Worm (Caenorhabditis elegans) whole organism, L3 larva: ENCODE results near the gene T14B4.9.
A peak's percentile ranks its signal among the peaks of the same experiment; 100 is the strongest.

Source experiments
- R02D3.7 ChIP-seq: fragments of 150-350 bp; optimal IDR thresholded peaks from 2 replicates; lab custom pipeline; 2014; ENCODE audit warnings: missing biosample characterization, missing genetic modification characterization
- ZK546.5 ChIP-seq: sonication (generic microtip); optimal IDR thresholded peaks from 2 replicates; lab custom pipeline; 2017; ENCODE audit warnings: missing biosample characterization, missing genetic modification characterization
- aly-2 ChIP-seq: fragments of 150-350 bp; optimal IDR thresholded peaks from 2 replicates; lab custom pipeline; 2014; ENCODE audit warnings: missing biosample characterization, missing genetic modification characterization
- ama-1 ChIP-seq: fragments of 150-350 bp; optimal IDR thresholded peaks from 2 replicates; lab custom pipeline; 2018
- ceh-16 ChIP-seq: sonication (generic microtip); optimal IDR thresholded peaks from 2 replicates; lab custom pipeline; 2017; ENCODE audit warnings: missing biosample characterization, missing genetic modification characterization
- ceh-28 ChIP-seq: fragments of 150-350 bp; optimal IDR thresholded peaks from 2 replicates; lab custom pipeline; 2014; ENCODE audit warnings: missing biosample characterization, missing genetic modification reagents, missing genetic modification characterization
- ceh-82 ChIP-seq: fragments of 150-350 bp; optimal IDR thresholded peaks from 2 replicates; lab custom pipeline; 2014; ENCODE audit warnings: missing biosample characterization, missing genetic modification characterization
- egl-5 ChIP-seq: fragments of 150-350 bp; optimal IDR thresholded peaks from 2 replicates; lab custom pipeline; 2017; ENCODE audit warnings: missing biosample characterization, missing genetic modification reagents, missing genetic modification characterization, inconsistent platforms
- elt-1 ChIP-seq: fragments of 150-350 bp; optimal IDR thresholded peaks from 2 replicates; lab custom pipeline; 2014; ENCODE audit warnings: missing biosample characterization, missing genetic modification characterization
- elt-2 ChIP-seq: sonication (generic microtip); optimal IDR thresholded peaks from 2 replicates; lab custom pipeline; 2016; ENCODE audit warnings: missing genetic modification reagents, mild to moderate bottlenecking, missing genetic modification characterization, missing compliant biosample characterization
- elt-3 ChIP-seq, 3 experiments: fragments of 150-350 bp in 1 of 3; sonication (generic microtip) in 2 of 3; optimal IDR thresholded peaks; 2 replicates in 2 of 3; 4 replicates in 1 of 3; lab custom pipeline; 2014 to 2017; ENCODE audit warnings: missing biosample characterization in 3 of 3, missing genetic modification characterization in 3 of 3
- eor-1 ChIP-seq, 2 experiments: fragments of 150-350 bp; optimal IDR thresholded peaks; 2 replicates each; lab custom pipeline; 2014 to 2018; ENCODE audit warnings: missing biosample characterization in 2 of 2, missing genetic modification characterization in 2 of 2
- fkh-10 ChIP-seq: sonication (generic microtip); optimal IDR thresholded peaks from 2 replicates; lab custom pipeline; 2017; ENCODE audit warnings: missing biosample characterization, missing genetic modification reagents, missing genetic modification characterization
- fos-1 ChIP-seq: fragments of 150-350 bp; optimal IDR thresholded peaks from 2 replicates; lab custom pipeline; 2014; ENCODE audit warnings: missing biosample characterization, missing genetic modification characterization
- lin-15B ChIP-seq: fragments of 150-350 bp; optimal IDR thresholded peaks from 2 replicates; lab custom pipeline; 2014; ENCODE audit warnings: missing biosample characterization, missing genetic modification characterization
- lin-39 ChIP-seq: fragments of 150-350 bp; optimal IDR thresholded peaks from 2 replicates; lab custom pipeline; 2018; ENCODE audit warnings: missing biosample characterization, missing genetic modification reagents, missing genetic modification characterization
- lsy-12 ChIP-seq: sonication (generic microtip); optimal IDR thresholded peaks from 2 replicates; lab custom pipeline; 2016; ENCODE audit warnings: mild to moderate bottlenecking, missing genetic modification characterization, missing compliant biosample characterization
- mml-1 ChIP-seq: fragments of 150-350 bp; sonication (generic microtip); optimal IDR thresholded peaks from 3 replicates; lab custom pipeline; 2014; ENCODE audit warnings: missing biosample characterization, missing genetic modification characterization
- nfya-1 ChIP-seq: sonication (generic microtip); optimal IDR thresholded peaks from 2 replicates; lab custom pipeline; 2017; ENCODE audit warnings: missing genetic modification characterization, mild to moderate bottlenecking, missing compliant biosample characterization, antibody characterized with exemption, moderate library complexity; ENCODE audit not compliant: insufficient read depth
- nhr-23 ChIP-seq: fragments of 150-350 bp; optimal IDR thresholded peaks from 2 replicates; lab custom pipeline; 2014; ENCODE audit warnings: missing biosample characterization, missing genetic modification reagents, missing genetic modification characterization
- nhr-25 ChIP-seq: sonication (generic microtip); optimal IDR thresholded peaks from 2 replicates; lab custom pipeline; 2017; ENCODE audit warnings: missing biosample characterization, missing genetic modification characterization
- nhr-28 ChIP-seq: fragments of 150-350 bp; optimal IDR thresholded peaks from 2 replicates; lab custom pipeline; 2014; ENCODE audit warnings: missing biosample characterization, missing genetic modification characterization
- nhr-43 ChIP-seq: sonication (generic microtip); optimal IDR thresholded peaks from 2 replicates; lab custom pipeline; 2016; ENCODE audit warnings: mild to moderate bottlenecking, missing genetic modification characterization, missing compliant biosample characterization; ENCODE audit not compliant: poor library complexity, severe bottlenecking
- nhr-76 ChIP-seq: fragments of 150-350 bp; sonication (generic microtip); optimal IDR thresholded peaks from 5 replicates; lab custom pipeline; 2014; ENCODE audit warnings: missing biosample characterization, missing genetic modification characterization
- nhr-77 ChIP-seq: fragments of 150-350 bp; optimal IDR thresholded peaks from 2 replicates; lab custom pipeline; 2014; ENCODE audit warnings: missing biosample characterization, missing genetic modification characterization
- pha-4 ChIP-seq: fragments of 150-350 bp; optimal IDR thresholded peaks from 2 replicates; lab custom pipeline; 2014; ENCODE audit warnings: missing biosample characterization, missing genetic modification reagents, missing genetic modification characterization
- pqm-1 ChIP-seq: fragments of 150-350 bp; optimal IDR thresholded peaks from 2 replicates; lab custom pipeline; 2017; ENCODE audit warnings: missing biosample characterization, missing genetic modification characterization, inconsistent platforms
- sea-2 ChIP-seq: fragments of 150-350 bp; sonication (generic microtip); optimal IDR thresholded peaks from 4 replicates; lab custom pipeline; 2014; ENCODE audit warnings: missing biosample characterization, missing genetic modification reagents, missing genetic modification characterization
- skn-1 ChIP-seq: fragments of 150-350 bp; optimal IDR thresholded peaks from 2 replicates; lab custom pipeline; 2014; ENCODE audit warnings: missing biosample characterization, missing genetic modification characterization
- snpc-4 ChIP-seq: fragments of 150-350 bp; optimal IDR thresholded peaks from 2 replicates; lab custom pipeline; 2014; ENCODE audit warnings: missing biosample characterization, missing genetic modification characterization
- unc-39 ChIP-seq: sonication (generic microtip); optimal IDR thresholded peaks from 4 replicates; lab custom pipeline; 2017; ENCODE audit warnings: missing biosample characterization, missing genetic modification characterization
- unc-62 ChIP-seq: fragments of 150-350 bp; sonication (generic microtip); optimal IDR thresholded peaks from 4 replicates; lab custom pipeline; 2014; ENCODE audit warnings: missing biosample characterization, missing genetic modification reagents, missing genetic modification characterization
- ztf-11 ChIP-seq: fragments of 150-350 bp; optimal IDR thresholded peaks from 2 replicates; lab custom pipeline; 2014; ENCODE audit warnings: missing biosample characterization, missing genetic modification characterization
- ztf-4 ChIP-seq: fragments of 150-350 bp; optimal IDR thresholded peaks from 2 replicates; lab custom pipeline; 2014; ENCODE audit warnings: missing biosample characterization, missing genetic modification characterization

The T14B4.9 gene

ce11 chrII:6713003-6713402 lies 20.6 kb downstream of the T14B4.9 start:
- no peak for TF ChIP-seq ztf-11 (tag; lab: Kevin White, UChicago)
- TF ChIP-seq nhr-25 (tag; lab: Kevin White, UChicago) = no peak
- TF ChIP-seq unc-39 (tag; lab: Kevin White, UChicago) = no peak
- no peak for TF ChIP-seq elt-2 (tag; lab: Kevin White, UChicago)
- TF ChIP-seq elt-3 (tag; optimal IDR thresholded peaks at IDR 0.05; lab: Kevin White, UChicago) = no peak
- no peak for TF ChIP-seq lin-39 (tag; lab: Kevin White, UChicago)

ce11 chrII:6712177-6712981 lies 21.2 kb downstream of the T14B4.9 start, which contains the start of the genes dpy-10 and T14B4.19:
Gene dpy-10 (minus strand): TSS chrII:6712227.
Gene T14B4.19 (minus strand): TSS chrII:6712931.
- TF ChIP-seq elt-3 (tag; optimal IDR thresholded peaks at IDR 0.05; lab: Kevin White, UChicago) (peak in 2 of 3 experiments; percentile 18 to 85), ceh-28 (tag; lab: Kevin White, UChicago) (no peak), nhr-25 (tag; lab: Kevin White, UChicago) (no peak), mml-1 (no peak), eor-1 (tag; optimal IDR thresholded peaks at IDR 0.05; lab: Kevin White, UChicago) (no peak), pqm-1 (tag; lab: Kevin White, UChicago) (no peak), elt-1 (no peak), lsy-12 (tag; lab: Kevin White, UChicago) (peak; percentile 6), egl-5 (no peak), elt-2 (tag; lab: Kevin White, UChicago) (no peak), nfya-1 (tag; lab: Kevin White, UChicago) (no peak), unc-39 (tag; lab: Kevin White, UChicago) (no peak), nhr-23 (peak; percentile 96), nhr-43 (tag; lab: Kevin White, UChicago) (peak; percentile 75), fos-1 (tag; lab: Kevin White, UChicago) (no peak), nhr-76 (tag; lab: Kevin White, UChicago) (no peak), ceh-16 (tag; lab: Kevin White, UChicago) (no peak), ztf-11 (tag; lab: Kevin White, UChicago) (no peak), aly-2 (tag; lab: Kevin White, UChicago) (no peak), ceh-82 (tag; lab: Kevin White, UChicago) (no peak)

- no peak for TF ChIP-seq ztf-11 (tag; lab: Kevin White, UChicago)
- no peak for TF ChIP-seq aly-2 (tag; lab: Kevin White, UChicago)
- TF ChIP-seq skn-1 (tag; lab: Kevin White, UChicago) = no peak
- TF ChIP-seq nhr-77 (tag; lab: Kevin White, UChicago) = no peak
- TF ChIP-seq nhr-28 (tag; lab: Kevin White, UChicago) = no peak
- no peak for TF ChIP-seq snpc-4
- no peak for TF ChIP-seq ztf-4 (tag; lab: Kevin White, UChicago)
- TF ChIP-seq ama-1 (lab: Kevin White, UChicago) = no peak
- TF ChIP-seq unc-62 (GFP tag; lab: Kevin White, UChicago) = no peak
- TF ChIP-seq fos-1 (tag; lab: Kevin White, UChicago) = no peak
- no peak for TF ChIP-seq lin-15B (tag; lab: Kevin White, UChicago)
- TF ChIP-seq R02D3.7 (tag; lab: Kevin White, UChicago) = no peak
Measured at ce11 chrII:6710596-6710995, 23.0 kb downstream of the T14B4.9 start.

DNA sequence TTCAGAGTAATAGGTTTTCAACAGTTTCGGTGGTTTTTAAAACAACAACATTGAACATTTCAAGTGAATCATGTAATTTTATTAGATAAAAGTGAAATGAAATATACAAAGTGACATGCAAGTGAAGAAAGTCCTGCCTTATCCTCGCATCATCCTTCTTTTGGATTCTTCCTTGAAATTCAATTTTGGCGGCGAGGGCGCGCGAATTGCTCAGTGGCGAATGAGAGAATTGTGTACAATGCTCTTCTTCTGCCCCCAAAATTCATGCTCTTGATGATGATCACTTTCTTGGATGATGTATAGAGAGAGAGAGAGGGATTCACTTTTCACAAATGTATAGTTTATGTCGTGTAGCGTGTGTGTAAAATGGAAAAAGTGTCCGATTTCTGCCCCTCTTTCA lies 23.9 kb downstream of the T14B4.9 start:
- TF ChIP-seq pha-4 (no peak), nhr-23 (peak; percentile 3), pqm-1 (tag; lab: Kevin White, UChicago) (no peak), ZK546.5 (tag; lab: Kevin White, UChicago) (no peak), sea-2 (GFP tag; lab: Kevin White, UChicago) (no peak), nhr-43 (tag; lab: Kevin White, UChicago) (peak; percentile 26), fkh-10 (GFP tag; lab: Kevin White, UChicago) (peak; percentile 86), ama-1 (lab: Kevin White, UChicago) (peak; percentile 74)
